Worm (Caenorhabditis elegans) whole organism, midembryonic: Measurements from ENCODE around the gene F23D12.10.

Source experiments
- T22C8.4 ChIP-seq: fragments of 200-800 bp; sonication (Bioruptor generic); IDR thresholded peaks from 2 replicates; pipeline ENCODE4 v1.3.6; 2022; ENCODE audit warnings: missing genetic modification characterization, missing compliant biosample characterization
- cog-1 ChIP-seq: sonication (generic microtip); optimal IDR thresholded peaks from 2 replicates; lab custom pipeline; 2016; ENCODE audit warnings: missing genetic modification characterization, missing compliant biosample characterization
- flt-1 ChIP-seq: fragments of 200-800 bp; sonication (Bioruptor generic); IDR thresholded peaks from 2 replicates; pipeline ENCODE4 v1.3.6; 2022; ENCODE audit warnings: missing genetic modification characterization, missing compliant biosample characterization
- klf-2 ChIP-seq: fragments of 200-800 bp; sonication (Bioruptor generic); conservative IDR thresholded peaks from 2 replicates; pipeline ENCODE4 v1.3.6; 2022; ENCODE audit warnings: missing genetic modification reagents, missing genetic modification characterization, missing compliant biosample characterization
- med-1 ChIP-seq: sonication (generic microtip); optimal IDR thresholded peaks from 2 replicates; lab custom pipeline; 2017; ENCODE audit warnings: missing genetic modification characterization, mild to moderate bottlenecking, missing compliant biosample characterization, antibody characterized with exemption, missing genetic modification reagents; ENCODE audit not compliant: insufficient read depth
- ref-1 ChIP-seq: fragments of 200-800 bp; sonication (Bioruptor generic); conservative IDR thresholded peaks from 2 replicates; pipeline ENCODE4 v1.3.6; 2022; ENCODE audit warnings: missing genetic modification reagents, missing genetic modification characterization, missing compliant biosample characterization
- tab-1 ChIP-seq: fragments of 200-800 bp; sonication (Bioruptor generic); IDR thresholded peaks from 2 replicates; pipeline ENCODE4 v1.3.6; 2022; ENCODE audit warnings: missing genetic modification characterization, missing compliant biosample characterization
- ztf-23 ChIP-seq: fragments of 200-800 bp; sonication (Bioruptor generic); IDR thresholded peaks from 2 replicates; pipeline ENCODE4 v1.3.6; 2022; ENCODE audit warnings: missing genetic modification reagents, missing genetic modification characterization, missing compliant biosample characterization
- ztf-29 ChIP-seq: fragments of 200-800 bp; sonication (Bioruptor generic); IDR thresholded peaks from 2 replicates; pipeline ENCODE4 v1.3.6; 2022; ENCODE audit warnings: missing genetic modification reagents, missing genetic modification characterization, missing compliant biosample characterization

F23D12.10 gene

ce11 chrX:14399035-14399434 lies 16.5 kb downstream of the F23D12.10 start:
- TF ChIP-seq ztf-23 (GFP tag; lab: Robert Waterston, UW): no peak

- TF ChIP-seq tab-1 (GFP tag; lab: Robert Waterston, UW) (no peak), ztf-23 (GFP tag; lab: Robert Waterston, UW) (no peak), klf-2 (GFP tag; lab: Robert Waterston, UW) (no peak), T22C8.4 (no peak), ref-1 (GFP tag; lab: Robert Waterston, UW) (no peak), flt-1 (GFP tag; lab: Robert Waterston, UW) (no peak), cog-1 (tag; lab: Kevin White, UChicago) (no peak), ztf-29 (no peak)
These were observed 20.3 kb downstream of the F23D12.10 start, which contains the start of gene Y60A9.1 for ce11 chrX:14395267-14395666. TSS of gene Y60A9.1 (minus strand) at chrX:14395367.

DNA sequence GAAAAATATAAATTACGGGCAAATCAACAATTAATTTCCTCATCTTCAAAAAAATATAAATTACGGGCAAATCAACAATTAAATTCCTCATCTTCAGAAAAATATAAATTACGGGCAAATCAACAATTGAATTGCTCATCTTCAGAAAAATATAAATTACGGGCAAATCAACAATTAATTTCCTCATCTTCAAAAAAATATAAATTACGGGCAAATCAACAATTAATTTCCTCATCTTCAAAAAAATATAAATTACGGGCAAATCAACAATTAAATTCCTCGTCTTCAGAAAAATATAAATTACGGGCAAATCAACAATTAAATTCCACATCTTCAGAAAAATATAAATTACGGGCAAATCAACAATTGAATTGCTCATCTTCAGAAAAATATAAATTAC lies 27.8 kb downstream of the F23D12.10 start:
- TF ChIP-seq flt-1 (GFP tag; lab: Robert Waterston, UW): peak; percentile 29; the same call in 1 of the 2 replicates

DNA sequence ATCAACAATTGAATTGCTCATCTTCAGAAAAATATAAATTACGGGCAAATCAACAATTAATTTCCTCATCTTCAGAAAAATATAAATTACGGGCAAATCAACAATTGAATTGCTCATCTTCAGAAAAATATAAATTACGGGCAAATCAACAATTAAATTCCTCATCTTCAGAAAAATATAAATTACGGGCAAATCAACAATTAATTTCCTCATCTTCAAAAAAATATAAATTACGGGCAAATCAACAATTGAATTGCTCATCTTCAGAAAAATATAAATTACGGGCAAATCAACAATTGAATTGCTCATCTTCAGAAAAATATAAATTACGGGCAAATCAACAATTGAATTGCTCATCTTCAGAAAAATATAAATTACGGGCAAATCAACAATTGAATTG lies 28.9 kb downstream of the F23D12.10 start:
- peak; percentile 66; the same call in 1 of the 2 replicates for TF ChIP-seq tab-1 (GFP tag; lab: Robert Waterston, UW)

- TF ChIP-seq ztf-29 (no peak), T22C8.4 (no peak)
These were observed 32.6 kb downstream of the F23D12.10 start, which contains the start of gene Y60A9.3 for ce11 chrX:14382951-14383350. TSS of gene Y60A9.3 (plus strand) at chrX:14383251.

DNA sequence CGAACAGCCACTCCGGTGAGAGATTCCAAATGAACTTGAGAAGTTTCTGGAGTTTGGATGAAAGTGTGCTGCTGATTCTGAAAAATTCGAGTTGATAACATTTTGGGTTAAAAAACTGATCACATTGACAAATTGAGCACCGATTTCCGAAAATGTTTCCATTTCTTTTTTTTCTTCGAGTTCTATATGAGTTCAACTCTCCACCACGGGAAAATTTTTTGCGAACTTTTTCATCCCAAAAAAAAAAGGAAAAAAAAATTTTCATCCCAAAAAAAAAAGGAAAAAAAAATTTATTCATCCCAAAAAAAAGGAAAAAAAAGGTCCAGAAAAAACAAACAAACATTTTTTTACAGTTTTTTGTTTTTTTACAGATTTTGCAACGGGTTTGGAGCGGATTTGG lies 38.4 kb downstream of the F23D12.10 start, which contains the start of gene Y60A9A.1:
Gene Y60A9A.1 (minus strand): TSS at position 101 of the 400 bp plus-strand sequence.
- no peak for TF ChIP-seq flt-1 (GFP tag; lab: Robert Waterston, UW)
- TF ChIP-seq T22C8.4: no peak
- TF ChIP-seq ztf-23 (GFP tag; lab: Robert Waterston, UW): no peak
- no peak for TF ChIP-seq ztf-29
- TF ChIP-seq cog-1 (tag; lab: Kevin White, UChicago): no peak
- TF ChIP-seq ref-1 (GFP tag; lab: Robert Waterston, UW): no peak
- TF ChIP-seq med-1 (GFP tag; lab: Kevin White, UChicago): no peak
- TF ChIP-seq tab-1 (GFP tag; lab: Robert Waterston, UW): no peak
- TF ChIP-seq klf-2 (GFP tag; lab: Robert Waterston, UW): no peak

DNA sequence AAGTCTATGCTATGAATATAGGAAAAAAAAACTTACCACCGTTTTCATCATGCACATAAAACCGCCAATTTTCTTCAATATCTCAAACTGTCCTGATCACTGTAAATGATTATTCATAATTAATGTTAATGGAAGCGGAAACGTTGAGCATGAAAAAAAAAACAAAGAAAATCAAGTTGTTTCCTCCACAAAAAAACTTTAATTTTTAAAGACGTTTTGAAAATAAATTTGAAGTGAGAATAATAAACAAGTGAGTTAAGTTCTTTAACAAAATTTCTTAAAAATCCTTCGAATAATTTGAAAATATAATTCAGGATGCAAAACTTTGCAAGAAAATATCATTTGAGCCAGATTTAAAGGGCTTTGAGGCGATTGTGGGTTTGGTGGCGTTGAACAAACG lies 45.2 kb downstream of the F23D12.10 start, which contains the start of gene irk-3:
Gene irk-3 (minus strand): TSS at position 101 of the 400 bp plus-strand sequence.
- TF ChIP-seq ztf-29: no peak
- TF ChIP-seq klf-2 (GFP tag; lab: Robert Waterston, UW): no peak
- TF ChIP-seq flt-1 (GFP tag; lab: Robert Waterston, UW): no peak
- no peak for TF ChIP-seq tab-1 (GFP tag; lab: Robert Waterston, UW)
- no peak for TF ChIP-seq ref-1 (GFP tag; lab: Robert Waterston, UW)
- no peak for TF ChIP-seq T22C8.4
- no peak for TF ChIP-seq ztf-23 (GFP tag; lab: Robert Waterston, UW)
- TF ChIP-seq med-1 (GFP tag; lab: Kevin White, UChicago): no peak
- no peak for TF ChIP-seq cog-1 (tag; lab: Kevin White, UChicago)

DNA sequence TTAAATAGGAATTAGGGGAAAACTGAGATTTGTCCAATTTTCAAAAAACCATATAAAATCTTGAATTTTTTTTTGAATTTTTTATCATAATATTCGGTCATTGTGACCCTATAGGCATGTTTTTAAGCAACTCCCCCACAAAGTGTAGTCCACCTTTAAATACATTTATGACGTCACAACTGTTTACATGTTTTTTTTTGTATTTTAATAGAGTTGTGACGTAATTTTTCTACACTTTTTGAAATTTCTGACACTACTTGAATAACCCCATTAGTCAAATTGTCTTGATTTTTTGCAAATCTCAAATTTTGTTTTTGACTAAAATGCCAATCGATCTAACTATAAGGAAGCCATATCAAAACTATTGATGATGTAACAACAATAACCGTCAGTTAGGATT lies 49.5 kb downstream of the F23D12.10 start:
- no peak for TF ChIP-seq ref-1 (GFP tag; lab: Robert Waterston, UW)
